Fruit fly (Drosophila melanogaster) whole organism, pupa: ENCODE results near the gene CG4367.

Experiments used
- CG12605 ChIP-seq: fragments of 200-800 bp; sonication (Bioruptor generic); IDR thresholded peaks from 2 replicates; pipeline ENCODE4 v1.3.6; 2022; ENCODE audit warnings: missing biosample characterization, missing genetic modification characterization
- CG14655 ChIP-seq: fragments of 200-800 bp; sonication (Bioruptor generic); optimal IDR thresholded peaks from 3 replicates; lab custom pipeline; 2017; ENCODE audit warnings: mild to moderate bottlenecking, missing biosample characterization, missing genetic modification reagents, missing genetic modification characterization
- EcR ChIP-seq: fragments of 200-800 bp; sonication (Bioruptor generic); optimal IDR thresholded peaks from 3 replicates; lab custom pipeline; 2019; ENCODE audit warnings: missing biosample characterization, missing genetic modification characterization, mild to moderate bottlenecking, moderate library complexity, missing genetic modification reagents
- Pif1B ChIP-seq: fragments of 200-800 bp; sonication (Bioruptor generic); optimal IDR thresholded peaks from 3 replicates; lab custom pipeline; 2016; ENCODE audit warnings: missing biosample characterization, missing genetic modification characterization
- fd96Ca ChIP-seq: fragments of 200-800 bp; sonication (Bioruptor generic); IDR thresholded peaks from 3 replicates; pipeline ENCODE4 v1.3.6; 2022; ENCODE audit warnings: missing biosample characterization, missing genetic modification characterization
- rn ChIP-seq: fragments of 200-800 bp; sonication (Bioruptor generic); IDR thresholded peaks from 2 replicates; pipeline ENCODE4 v1.3.6; 2022; ENCODE audit warnings: missing biosample characterization, missing genetic modification characterization

- TF ChIP-seq CG12605 (GFP tag; lab: Robert Waterston, UW) (peak; percentile 69; the same call in 1 of the 2 replicates), rn (GFP tag; lab: Robert Waterston, UW) (peak; percentile 20; the same call in 1 of the 2 replicates), EcR (GFP tag; lab: Kevin White, UChicago) (no peak), Pif1B (GFP tag; lab: Kevin White, UChicago) (no peak), fd96Ca (GFP tag; lab: Robert Waterston, UW) (peak; percentile 65; the same call in 2 of the 3 replicates), CG14655 (GFP tag; lab: Kevin White, UChicago) (peak; percentile 65)
Measured at dm6 chr3R:20280518-20280981, 24.2 kb downstream of the CG4367 start.
